Fruit fly (Drosophila melanogaster): ENCODE measurements around the gene CG15822.

Gene CG15822

dm6 chr3L:2115524-2116245 lies 48.0 kb downstream of the CG15822 start, which contains the start of gene sls (continued):
- TF ChIP-seq zf30C (GFP tag; optimal IDR thresholded peaks at IDR 0.05) = no peak
- peak; percentile 68 for TF ChIP-seq Hmx (GFP tag; optimal IDR thresholded peaks at IDR 0.05)
- TF ChIP-seq Xbp1 (GFP tag; optimal IDR thresholded peaks at IDR 0.05) = peak; percentile 94
- peak; percentile 89 for TF ChIP-seq CG14050 (GFP tag; IDR thresholded peaks at IDR 0.05)
- peak; percentile 42 for TF ChIP-seq CG6813 (GFP tag; optimal IDR thresholded peaks at IDR 0.05)
- peak; percentile 95 for TF ChIP-seq PHDP (tag; optimal IDR thresholded peaks at IDR 0.05)
- peak in 1 of 2 experiments; percentile 45 for TF ChIP-seq crp (GFP tag; optimal IDR thresholded peaks at IDR 0.05)
- peak; percentile 64 for TF ChIP-seq toy (GFP tag; IDR thresholded peaks at IDR 0.05)
- TF ChIP-seq CG4282 (GFP tag; optimal IDR thresholded peaks at IDR 0.05) = peak; percentile 88
- peak; percentile 86 for TF ChIP-seq gsb (GFP tag; IDR thresholded peaks at IDR 0.05)
- peak; percentile 68; the same call in 1 of the 2 replicates for TF ChIP-seq sim (GFP tag; IDR thresholded peaks at IDR 0.05)
- TF ChIP-seq trem (tag; optimal IDR thresholded peaks at IDR 0.05) = peak; percentile 68
- peak; percentile 87 for TF ChIP-seq CG30431 (GFP tag; optimal IDR thresholded peaks at IDR 0.05)
- TF ChIP-seq CG1024 (GFP tag; IDR thresholded peaks at IDR 0.05) = peak; percentile 72
- peak; percentile 79 for TF ChIP-seq Aef1 (GFP tag; IDR thresholded peaks at IDR 0.05)
- TF ChIP-seq CG15073 (GFP tag; optimal IDR thresholded peaks at IDR 0.05) = peak; percentile 56
- TF ChIP-seq Deaf1 (tag; optimal IDR thresholded peaks at IDR 0.05) = peak; percentile 91
- TF ChIP-seq CG16813 (GFP tag; IDR thresholded peaks at IDR 0.05; ENCODE audit: partially characterized antibody) = no peak
- TF ChIP-seq CG12219 (GFP tag; optimal IDR thresholded peaks at IDR 0.05) = peak; percentile 94
- peak; percentile 67 for TF ChIP-seq klu (GFP tag; IDR thresholded peaks at IDR 0.05)
- TF ChIP-seq CG11247 (GFP tag; IDR thresholded peaks at IDR 0.05) = peak; percentile 84
- peak; percentile 77 for TF ChIP-seq Six4 (GFP tag; optimal IDR thresholded peaks at IDR 0.05)
- TF ChIP-seq mam (GFP tag; optimal IDR thresholded peaks at IDR 0.05) = peak; percentile 75
- peak; percentile 23 for TF ChIP-seq kay (GFP tag; optimal IDR thresholded peaks at IDR 0.05)
- peak; percentile 80 for TF ChIP-seq CG1792 (GFP tag; optimal IDR thresholded peaks at IDR 0.05)
- peak; percentile 89 for TF ChIP-seq CG12155 (GFP tag; optimal IDR thresholded peaks at IDR 0.05)
- TF ChIP-seq bbx (GFP tag; IDR thresholded peaks at IDR 0.05; ENCODE audit: partially characterized antibody) = no peak
- TF ChIP-seq CG2678 (tag; optimal IDR thresholded peaks at IDR 0.05) = peak; percentile 95
- TF ChIP-seq NC2α (GFP tag; optimal IDR thresholded peaks at IDR 0.05) = peak; percentile 83
- TF ChIP-seq fd64A (GFP tag; optimal IDR thresholded peaks at IDR 0.05) = peak; percentile 37
- TF ChIP-seq CG10543 (GFP tag; optimal IDR thresholded peaks at IDR 0.05) = peak; percentile 90
- TF ChIP-seq CG12769 (tag; optimal IDR thresholded peaks at IDR 0.05) = peak; percentile 97
- peak; percentile 83 for TF ChIP-seq CG17829 (tag; optimal IDR thresholded peaks at IDR 0.05)
- peak; percentile 73 for TF ChIP-seq Myb (GFP tag; optimal IDR thresholded peaks at IDR 0.05)
- peak; percentile 73 for TF ChIP-seq Nf-YC (tag; optimal IDR thresholded peaks at IDR 0.05)
- TF ChIP-seq CG9727 (GFP tag; optimal IDR thresholded peaks at IDR 0.05) = peak; percentile 89
- TF ChIP-seq CG1233 (GFP tag; optimal IDR thresholded peaks at IDR 0.05) = peak; percentile 88
- TF ChIP-seq pnt (GFP tag; optimal IDR thresholded peaks at IDR 0.05) = peak; percentile 78
- TF ChIP-seq CG31365 (tag; optimal IDR thresholded peaks at IDR 0.05) = peak; percentile 70
- peak; percentile 71 for TF ChIP-seq CG5245 (GFP tag; optimal IDR thresholded peaks at IDR 0.05)
- TF ChIP-seq CG7372 (GFP tag; IDR thresholded peaks at IDR 0.05) = peak; percentile 84
- TF ChIP-seq Trl (optimal IDR thresholded peaks at IDR 0.05) = peak; percentile 9 to 27
- TF ChIP-seq Trl (GFP tag; optimal IDR thresholded peaks at IDR 0.05) = peak; percentile 78
- no peak for TF ChIP-seq tna (GFP tag; IDR thresholded peaks at IDR 0.05; ENCODE audit: partially characterized antibody)
- no peak for TF ChIP-seq nom (GFP tag; optimal IDR thresholded peaks at IDR 0.05)
- TF ChIP-seq CG3407 (GFP tag; optimal IDR thresholded peaks at IDR 0.05) = peak; percentile 77
- no peak for TF ChIP-seq ato (GFP tag; IDR thresholded peaks at IDR 0.05; ENCODE audit: partially characterized antibody)
- peak; percentile 85 for TF ChIP-seq CG14667 (GFP tag; IDR thresholded peaks at IDR 0.05)
- TF ChIP-seq psq (GFP tag; optimal IDR thresholded peaks at IDR 0.05) = peak; percentile 76
- TF ChIP-seq inv (GFP tag; IDR thresholded peaks at IDR 0.05; ENCODE audit: partially characterized antibody) = no peak

Measured in whole organism, embryonic.